ENCODE assay signal across 1 fruit fly cellular context in genomic region chr3L:8185263-8186227, dm6.
A peak's percentile ranks its signal among the peaks of the same experiment; 100 is the strongest.
TF ChIP-seq lines count a peak whose summit lies in the region.

No protein-coding gene starts in this region.

TF ChIP-seq in whole organism, embryonic, 481 proteins besides CTCF, POLR2A, EP300 and RAD21 (continued from another document and continues in another):
- TF ChIP-seq jigr1 (GFP tag; IDR thresholded peaks at IDR 0.05; lab: Robert Waterston, UW) (no peak), seq (GFP tag; IDR thresholded peaks at IDR 0.05; lab: Robert Waterston, UW) (peak; percentile 47), PHDP (tag; optimal IDR thresholded peaks at IDR 0.05; lab: Kevin White, UChicago) (peak; percentile 11), hth (optimal IDR thresholded peaks at IDR 0.05; lab: Kevin White, UChicago) (no peak), CG30431 (GFP tag; optimal IDR thresholded peaks at IDR 0.05; lab: Kevin White, UChicago) (no peak), ems (GFP tag; optimal IDR thresholded peaks at IDR 0.05; lab: Kevin White, UChicago) (peak; percentile 18), tna (GFP tag; IDR thresholded peaks at IDR 0.05; lab: Robert Waterston, UW; ENCODE audit: partially characterized antibody) (no peak), H15 (GFP tag; IDR thresholded peaks at IDR 0.05; lab: Robert Waterston, UW) (no peak), pb (GFP tag; optimal IDR thresholded peaks at IDR 0.05; lab: Kevin White, UChicago) (peak; percentile 31), CG6689 (GFP tag; IDR thresholded peaks at IDR 0.05; lab: Robert Waterston, UW) (peak; percentile 46), CG11093 (GFP tag; IDR thresholded peaks at IDR 0.05; lab: Robert Waterston, UW) (no peak), corto (GFP tag; optimal IDR thresholded peaks at IDR 0.05; lab: Kevin White, UChicago) (no peak), Lhr (GFP tag; optimal IDR thresholded peaks at IDR 0.05; lab: Kevin White, UChicago) (no peak), CG4424 (GFP tag; optimal IDR thresholded peaks at IDR 0.05; lab: Kevin White, UChicago) (peak; percentile 43), CG10979 (tag; optimal IDR thresholded peaks at IDR 0.05; lab: Kevin White, UChicago) (peak; percentile 42), org-1 (GFP tag; optimal IDR thresholded peaks at IDR 0.05; lab: Kevin White, UChicago) (no peak), Usf (GFP tag; optimal IDR thresholded peaks at IDR 0.05; lab: Kevin White, UChicago) (no peak), CG31441 (GFP tag; IDR thresholded peaks at IDR 0.05; lab: Robert Waterston, UW) (peak; percentile 51), CG15696 (tag; optimal IDR thresholded peaks at IDR 0.05; lab: Kevin White, UChicago) (no peak), CG7271 (tag; optimal IDR thresholded peaks at IDR 0.05; lab: Kevin White, UChicago) (no peak), Atf-2 (GFP tag; optimal IDR thresholded peaks at IDR 0.05; lab: Kevin White, UChicago) (peak; percentile 69), C15 (GFP tag; IDR thresholded peaks at IDR 0.05; lab: Robert Waterston, UW) (no peak), Pdp1 (GFP tag; optimal IDR thresholded peaks at IDR 0.05; lab: Kevin White, UChicago) (peak; percentile 60 to 97), Dbx (GFP tag; IDR thresholded peaks at IDR 0.05; lab: Robert Waterston, UW) (no peak), ci (GFP tag; IDR thresholded peaks at IDR 0.05; lab: Robert Waterston, UW) (peak; percentile 13; the same call in 1 of the 3 replicates), CG30403 (GFP tag; optimal IDR thresholded peaks at IDR 0.05; lab: Kevin White, UChicago) (peak; percentile 58), z (GFP tag; IDR thresholded peaks at IDR 0.05; lab: Robert Waterston, UW) (no peak), CG42726 (GFP tag; IDR thresholded peaks at IDR 0.05; lab: Robert Waterston, UW; ENCODE audit: partially characterized antibody) (no peak), Chrac-16 (GFP tag; optimal IDR thresholded peaks at IDR 0.05; lab: Kevin White, UChicago) (peak; percentile 34), Mrtf (GFP tag; IDR thresholded peaks at IDR 0.05; lab: Robert Waterston, UW) (no peak), CG14965 (GFP tag; optimal IDR thresholded peaks at IDR 0.05; lab: Kevin White, UChicago; ENCODE audit: borderline replicate concordance) (no peak), CG11247 (GFP tag; IDR thresholded peaks at IDR 0.05; lab: Robert Waterston, UW) (no peak), pnt (GFP tag; optimal IDR thresholded peaks at IDR 0.05; lab: Kevin White, UChicago) (peak; percentile 3), Neu2 (GFP tag; optimal IDR thresholded peaks at IDR 0.05; lab: Kevin White, UChicago; ENCODE audit: borderline replicate concordance) (no peak), CG15479 (GFP tag; optimal IDR thresholded peaks at IDR 0.05; lab: Kevin White, UChicago) (no peak), CG13123 (GFP tag; optimal IDR thresholded peaks at IDR 0.05; lab: Kevin White, UChicago) (no peak), CG33213 (GFP tag; optimal IDR thresholded peaks at IDR 0.05; lab: Kevin White, UChicago) (no peak), fd64A (GFP tag; optimal IDR thresholded peaks at IDR 0.05; lab: Kevin White, UChicago) (peak; percentile 5), CG4328 (GFP tag; optimal IDR thresholded peaks at IDR 0.05; lab: Kevin White, UChicago) (no peak), gem (tag; optimal IDR thresholded peaks at IDR 0.05; lab: Kevin White, UChicago) (peak; percentile 62), Hsf (GFP tag; optimal IDR thresholded peaks at IDR 0.05; lab: Kevin White, UChicago) (peak; percentile 57), chm (GFP tag; IDR thresholded peaks at IDR 0.05; lab: Robert Waterston, UW) (no peak), kay (GFP tag; optimal IDR thresholded peaks at IDR 0.05; lab: Kevin White, UChicago) (peak; percentile 43), insv (GFP tag; optimal IDR thresholded peaks at IDR 0.05; lab: Kevin White, UChicago) (no peak), zfh2 (GFP tag; optimal IDR thresholded peaks at IDR 0.05; lab: Kevin White, UChicago) (peak; percentile 46), Atf6 (GFP tag; IDR thresholded peaks at IDR 0.05; lab: Robert Waterston, UW) (peak; percentile 67), Hr39 (optimal IDR thresholded peaks at IDR 0.05; lab: Kevin White, UChicago) (no peak), Doc2 (GFP tag; IDR thresholded peaks at IDR 0.05; lab: Robert Waterston, UW) (0 out of 2 replicates have a peak, but pooled peaks have one; percentile 32), pan (optimal IDR thresholded peaks at IDR 0.05; lab: Kevin White, UChicago) (no peak), pan (GFP tag; optimal IDR thresholded peaks at IDR 0.05 in 1 of 2, IDR thresholded peaks at IDR 0.05 in 1 of 2) (peak in 1 of 2 experiments; percentile 46), CG13624 (GFP tag; optimal IDR thresholded peaks at IDR 0.05; lab: Kevin White, UChicago) (peak; percentile 12), gro (GFP tag; optimal IDR thresholded peaks at IDR 0.05; lab: Kevin White, UChicago) (peak; percentile 70), CG17802 (tag; optimal IDR thresholded peaks at IDR 0.05; lab: Kevin White, UChicago) (no peak), Med (GFP tag; lab: Kevin White, UChicago) (peak; percentile 84), CG17912 (GFP tag; optimal IDR thresholded peaks at IDR 0.05; lab: Kevin White, UChicago) (no peak), E2f1 (GFP tag; IDR thresholded peaks at IDR 0.05; lab: Robert Waterston, UW) (peak; percentile 52), CG18619 (GFP tag; optimal IDR thresholded peaks at IDR 0.05; lab: Kevin White, UChicago) (no peak), bigmax (GFP tag; optimal IDR thresholded peaks at IDR 0.05; lab: Kevin White, UChicago) (no peak), her (GFP tag; optimal IDR thresholded peaks at IDR 0.05; lab: Kevin White, UChicago) (peak; percentile 2), CG1233 (GFP tag; optimal IDR thresholded peaks at IDR 0.05; lab: Kevin White, UChicago) (no peak), CG12299 (tag; optimal IDR thresholded peaks at IDR 0.05; lab: Kevin White, UChicago) (peak; percentile 10), HmgZ (tag; optimal IDR thresholded peaks at IDR 0.05; lab: Kevin White, UChicago) (no peak), fd102C (GFP tag; optimal IDR thresholded peaks at IDR 0.05; lab: Kevin White, UChicago) (no peak), Hr78 (GFP tag; optimal IDR thresholded peaks at IDR 0.05; lab: Kevin White, UChicago) (peak in 1 of 2 experiments; percentile 60), Spps (tag; optimal IDR thresholded peaks at IDR 0.05; lab: Kevin White, UChicago) (no peak), Trl (optimal IDR thresholded peaks at IDR 0.05; lab: Kevin White, UChicago) (no peak), Trl (GFP tag; optimal IDR thresholded peaks at IDR 0.05; lab: Kevin White, UChicago) (no peak), psq (GFP tag; optimal IDR thresholded peaks at IDR 0.05; lab: Kevin White, UChicago) (no peak), CG13287 (GFP tag; IDR thresholded peaks at IDR 0.05; lab: Robert Waterston, UW; ENCODE audit: partially characterized antibody) (no peak), CG12219 (GFP tag; optimal IDR thresholded peaks at IDR 0.05; lab: Kevin White, UChicago) (peak; percentile 18), CG10462 (GFP tag; optimal IDR thresholded peaks at IDR 0.05; lab: Kevin White, UChicago) (no peak), ttk (GFP tag; IDR thresholded peaks at IDR 0.05; lab: Robert Waterston, UW) (no peak), stwl (tag; optimal IDR thresholded peaks at IDR 0.05; lab: Kevin White, UChicago) (no peak), nmo (GFP tag; optimal IDR thresholded peaks at IDR 0.05; lab: Kevin White, UChicago) (peak; percentile 37), CG10959 (GFP tag; IDR thresholded peaks at IDR 0.05; lab: Robert Waterston, UW) (no peak), tgo (GFP tag; IDR thresholded peaks at IDR 0.05; lab: Robert Waterston, UW) (peak; percentile 51), Taf1 (GFP tag; IDR thresholded peaks at IDR 0.05; lab: Robert Waterston, UW) (0 out of 2 replicates have a peak, but pooled peaks have one; percentile 38), Hey (tag; optimal IDR thresholded peaks at IDR 0.05; lab: Kevin White, UChicago) (peak; percentile 53), CG6854 (GFP tag; optimal IDR thresholded peaks at IDR 0.05; lab: Kevin White, UChicago) (peak; percentile 38), cato (GFP tag; optimal IDR thresholded peaks at IDR 0.05; lab: Kevin White, UChicago; ENCODE audit: borderline replicate concordance) (no peak), CG11560 (tag; IDR thresholded peaks at IDR 0.05; lab: Robert Waterston, UW) (no peak), BtbVII (GFP tag; optimal IDR thresholded peaks at IDR 0.05; lab: Kevin White, UChicago) (peak; percentile 23), dimm (GFP tag; IDR thresholded peaks at IDR 0.05; lab: Robert Waterston, UW) (no peak), Max (GFP tag; optimal IDR thresholded peaks at IDR 0.05; lab: Kevin White, UChicago) (peak; percentile 24), CG6654 (GFP tag; optimal IDR thresholded peaks at IDR 0.05; lab: Kevin White, UChicago) (peak; percentile 2), CG18599 (GFP tag; optimal IDR thresholded peaks at IDR 0.05; lab: Kevin White, UChicago) (peak; percentile 80), Dll (GFP tag; IDR thresholded peaks at IDR 0.05; lab: Robert Waterston, UW; ENCODE audit: partially characterized antibody) (no peak), CG18764 (GFP tag; optimal IDR thresholded peaks at IDR 0.05; lab: Kevin White, UChicago) (no peak), zen2 (GFP tag; IDR thresholded peaks at IDR 0.05; lab: Robert Waterston, UW; ENCODE audit: partially characterized antibody) (no peak), grn (GFP tag; optimal IDR thresholded peaks at IDR 0.05; lab: Kevin White, UChicago) (peak; percentile 99), CG7839 (tag; optimal IDR thresholded peaks at IDR 0.05; lab: Kevin White, UChicago) (peak; percentile 58), cas (GFP tag; IDR thresholded peaks at IDR 0.05; lab: Robert Waterston, UW) (no peak), MESR4 (GFP tag; optimal IDR thresholded peaks at IDR 0.05; lab: Kevin White, UChicago) (no peak), Oli (tag; optimal IDR thresholded peaks at IDR 0.05; lab: Kevin White, UChicago) (peak; percentile 54), CG5953 (GFP tag; IDR thresholded peaks at IDR 0.05; lab: Robert Waterston, UW) (0 out of 2 replicates have a peak, but pooled peaks have one; percentile 44), Sox100B (GFP tag; optimal IDR thresholded peaks at IDR 0.05; lab: Kevin White, UChicago) (peak; percentile 6), HmgD (GFP tag; optimal IDR thresholded peaks at IDR 0.05; lab: Kevin White, UChicago) (peak; percentile 49), p53 (GFP tag; optimal IDR thresholded peaks at IDR 0.05; lab: Kevin White, UChicago) (peak; percentile 18), CG13296 (GFP tag; optimal IDR thresholded peaks at IDR 0.05; lab: Kevin White, UChicago) (peak; percentile 58), CG9727 (GFP tag; optimal IDR thresholded peaks at IDR 0.05; lab: Kevin White, UChicago) (peak; percentile 27), Drgx (GFP tag; IDR thresholded peaks at IDR 0.05; lab: Robert Waterston, UW) (no peak), eyg (GFP tag; optimal IDR thresholded peaks at IDR 0.05; lab: Kevin White, UChicago) (peak; percentile 59), NfI (GFP tag; optimal IDR thresholded peaks at IDR 0.05; lab: Kevin White, UChicago) (peak; percentile 24), Gsc (GFP tag; IDR thresholded peaks at IDR 0.05; lab: Robert Waterston, UW) (peak; percentile 30; the same call in 1 of the 2 replicates), tx (GFP tag; optimal IDR thresholded peaks at IDR 0.05; lab: Kevin White, UChicago) (peak; percentile 13), az2 (GFP tag; optimal IDR thresholded peaks at IDR 0.05; lab: Kevin White, UChicago) (peak; percentile 38), CG2129 (GFP tag; IDR thresholded peaks at IDR 0.05; lab: Robert Waterston, UW; ENCODE audit: partially characterized antibody) (no peak), CG4730 (GFP tag; IDR thresholded peaks at IDR 0.05; lab: Robert Waterston, UW) (peak; percentile 42; the same call in 1 of the 2 replicates), CG9817 (tag; optimal IDR thresholded peaks at IDR 0.05; lab: Kevin White, UChicago) (peak; percentile 47), hb (GFP tag; IDR thresholded peaks at IDR 0.05; lab: Robert Waterston, UW; ENCODE audit: partially characterized antibody) (no peak), CG4617 (GFP tag; optimal IDR thresholded peaks at IDR 0.05; lab: Kevin White, UChicago; ENCODE audit: borderline replicate concordance) (no peak), B-H1 (GFP tag; IDR thresholded peaks at IDR 0.05; lab: Robert Waterston, UW) (no peak; the same call in 2 of the 3 replicates), Nf-YC (tag; optimal IDR thresholded peaks at IDR 0.05; lab: Kevin White, UChicago) (peak; percentile 70), CG10209 (GFP tag; optimal IDR thresholded peaks at IDR 0.05; lab: Kevin White, UChicago) (peak; percentile 55), tll (GFP tag; optimal IDR thresholded peaks at IDR 0.05; lab: Kevin White, UChicago) (no peak), CG34224 (GFP tag; IDR thresholded peaks at IDR 0.05; lab: Robert Waterston, UW; ENCODE audit: partially characterized antibody) (0 out of 3 replicates have a peak, but pooled peaks have one; percentile 15), so (GFP tag; IDR thresholded peaks at IDR 0.05; lab: Robert Waterston, UW) (no peak), Aef1 (GFP tag; IDR thresholded peaks at IDR 0.05; lab: Robert Waterston, UW) (peak; percentile 51), Opbp (GFP tag; IDR thresholded peaks at IDR 0.05; lab: Robert Waterston, UW; ENCODE audit: partially characterized antibody) (no peak), caup (GFP tag; optimal IDR thresholded peaks at IDR 0.05; lab: Kevin White, UChicago; ENCODE audit: severe bottlenecking) (peak; percentile 57), pita (GFP tag; optimal IDR thresholded peaks at IDR 0.05; lab: Kevin White, UChicago) (no peak), CG17612 (GFP tag; IDR thresholded peaks at IDR 0.05; lab: Robert Waterston, UW) (no peak), ind (GFP tag; optimal IDR thresholded peaks at IDR 0.05; lab: Kevin White, UChicago) (peak; percentile 51), ash1 (GFP tag; optimal IDR thresholded peaks at IDR 0.05; lab: Kevin White, UChicago) (no peak), mirr (GFP tag; optimal IDR thresholded peaks at IDR 0.05; lab: Kevin White, UChicago) (peak; percentile 93), CG10321 (GFP tag; IDR thresholded peaks at IDR 0.05; lab: Robert Waterston, UW) (no peak), Sry-δ (GFP tag; optimal IDR thresholded peaks at IDR 0.05; lab: Kevin White, UChicago) (peak; percentile 21), tap (tag; optimal IDR thresholded peaks at IDR 0.05; lab: Kevin White, UChicago) (peak; percentile 31), amos (GFP tag; IDR thresholded peaks at IDR 0.05; lab: Robert Waterston, UW; ENCODE audit: partially characterized antibody) (no peak), gfzf (GFP tag; optimal IDR thresholded peaks at IDR 0.05; lab: Kevin White, UChicago) (no peak), CG1832 (GFP tag; optimal IDR thresholded peaks at IDR 0.05; lab: Kevin White, UChicago) (no peak), HHEX (GFP tag; optimal IDR thresholded peaks at IDR 0.05; lab: Kevin White, UChicago) (peak; percentile 20)
